Fruit fly (Drosophila melanogaster) whole organism, embryonic: ENCODE measurements around the gene mthl12.

Experiments used
- B-H1 ChIP-seq: fragments of 200-800 bp; sonication (Bioruptor generic); IDR thresholded peaks from 3 replicates; pipeline ENCODE4 v1.3.6; 2022; ENCODE audit warnings: missing biosample characterization, missing genetic modification characterization
- BEAF-32 ChIP-seq: fragments of 200-800 bp; sonication (Bioruptor generic); optimal IDR thresholded peaks from 3 replicates; lab custom pipeline; 2017; ENCODE audit warnings: missing biosample characterization, missing genetic modification characterization, mild to moderate bottlenecking, moderate library complexity, missing genetic modification reagents
- Blimp-1 ChIP-seq: fragments of 200-800 bp; sonication (Bioruptor generic); optimal IDR thresholded peaks from 3 replicates; lab custom pipeline; 2018; ENCODE audit warnings: missing biosample characterization, missing genetic modification characterization, mild to moderate bottlenecking, moderate library complexity, missing genetic modification reagents
- BtbVII ChIP-seq: fragments of 200-800 bp; sonication (Bioruptor generic); optimal IDR thresholded peaks from 3 replicates; lab custom pipeline; 2017; ENCODE audit warnings: missing biosample characterization, mild to moderate bottlenecking, missing genetic modification characterization
- CG10267 ChIP-seq: fragments of 200-800 bp; sonication (Bioruptor generic); optimal IDR thresholded peaks from 2 replicates; lab custom pipeline; 2018; ENCODE audit warnings: missing biosample characterization, mild to moderate bottlenecking, missing genetic modification characterization, moderate library complexity
- CG11085 ChIP-seq: fragments of 200-800 bp; sonication (Bioruptor generic); IDR thresholded peaks from 2 replicates; pipeline ENCODE4 v1.3.6; 2022; ENCODE audit warnings: missing biosample characterization, missing genetic modification characterization
- CG11695 ChIP-seq: fragments of 200-800 bp; sonication (Bioruptor generic); IDR thresholded peaks from 3 replicates; pipeline ENCODE4 v1.3.6; 2022; ENCODE audit warnings: missing biosample characterization, missing genetic modification characterization
- CG12155 ChIP-seq: fragments of 200-800 bp; sonication (Bioruptor generic); optimal IDR thresholded peaks from 3 replicates; lab custom pipeline; 2016; ENCODE audit warnings: missing biosample characterization, missing genetic modification characterization
- CG14050 ChIP-seq: fragments of 200-800 bp; sonication (Bioruptor generic); IDR thresholded peaks from 3 replicates; pipeline ENCODE4 v1.3.6; 2022; ENCODE audit warnings: missing biosample characterization, missing genetic modification characterization
- CG15073 ChIP-seq: fragments of 200-800 bp; sonication (Bioruptor generic); optimal IDR thresholded peaks from 2 replicates; lab custom pipeline; 2016; ENCODE audit warnings: missing biosample characterization, missing genetic modification characterization
- CG15696 ChIP-seq: fragments of 200-800 bp; sonication (Bioruptor generic); optimal IDR thresholded peaks from 2 replicates; lab custom pipeline; 2019; ENCODE audit warnings: missing biosample characterization, mild to moderate bottlenecking, missing genetic modification characterization, moderate library complexity
- CG17361 ChIP-seq: fragments of 200-800 bp; sonication (Bioruptor generic); IDR thresholded peaks from 3 replicates; pipeline ENCODE4 v1.3.6; 2022; ENCODE audit warnings: missing biosample characterization, missing genetic modification characterization
- CG17612 ChIP-seq: fragments of 200-800 bp; sonication (Bioruptor generic); IDR thresholded peaks from 2 replicates; pipeline ENCODE4 v1.3.6; 2022; ENCODE audit warnings: missing biosample characterization, missing genetic modification characterization
- CG17802 ChIP-seq: fragments of 200-800 bp; sonication (Bioruptor generic); optimal IDR thresholded peaks from 2 replicates; lab custom pipeline; 2018; ENCODE audit warnings: missing biosample characterization, mild to moderate bottlenecking, missing genetic modification characterization, moderate library complexity
- CG2712 ChIP-seq: fragments of 200-800 bp; optimal IDR thresholded peaks from 3 replicates; lab custom pipeline; 2019; ENCODE audit warnings: missing biosample characterization, mild to moderate bottlenecking, missing genetic modification characterization, moderate library complexity
- CG30020 ChIP-seq: fragments of 200-800 bp; optimal IDR thresholded peaks from 2 replicates; lab custom pipeline; 2019; ENCODE audit warnings: missing biosample characterization, mild to moderate bottlenecking, missing genetic modification characterization, moderate library complexity
- CG33557 ChIP-seq: fragments of 200-800 bp; sonication (Bioruptor generic); optimal IDR thresholded peaks from 2 replicates; lab custom pipeline; 2019; ENCODE audit warnings: missing biosample characterization, mild to moderate bottlenecking, missing genetic modification characterization, moderate library complexity
- CG6272 ChIP-seq: fragments of 200-800 bp; sonication (Bioruptor generic); IDR thresholded peaks from 2 replicates; pipeline ENCODE4 v1.3.6; 2022; ENCODE audit warnings: missing biosample characterization, missing genetic modification characterization
- CG6854 ChIP-seq: fragments of 200-800 bp; sonication (Bioruptor generic); optimal IDR thresholded peaks from 3 replicates; lab custom pipeline; 2017; ENCODE audit warnings: missing biosample characterization, mild to moderate bottlenecking, missing genetic modification characterization
- CG9437 ChIP-seq: fragments of 200-800 bp; sonication (Bioruptor generic); optimal IDR thresholded peaks from 2 replicates; lab custom pipeline; 2018; ENCODE audit warnings: missing biosample characterization, mild to moderate bottlenecking, missing genetic modification characterization
- CG9609 ChIP-seq: fragments of 200-800 bp; sonication (Bioruptor generic); optimal IDR thresholded peaks from 3 replicates; lab custom pipeline; 2016; ENCODE audit warnings: missing biosample characterization, missing genetic modification characterization
- Fer3 ChIP-seq: fragments of 200-800 bp; sonication (Bioruptor generic); optimal IDR thresholded peaks from 2 replicates; lab custom pipeline; 2018; ENCODE audit warnings: missing biosample characterization, mild to moderate bottlenecking, missing genetic modification characterization, moderate library complexity
- Hey ChIP-seq: fragments of 200-800 bp; sonication (Bioruptor generic); optimal IDR thresholded peaks from 3 replicates; lab custom pipeline; 2018; ENCODE audit warnings: missing biosample characterization, mild to moderate bottlenecking, missing genetic modification characterization
- Hmx ChIP-seq: fragments of 200-800 bp; sonication (Bioruptor generic); optimal IDR thresholded peaks from 2 replicates; lab custom pipeline; 2016; ENCODE audit warnings: missing biosample characterization, missing genetic modification characterization
- Mes4 ChIP-seq: fragments of 200-800 bp; sonication (Bioruptor generic); optimal IDR thresholded peaks from 2 replicates; lab custom pipeline; 2016; ENCODE audit warnings: missing biosample characterization, missing genetic modification characterization
- NK7.1 ChIP-seq: fragments of 200-800 bp; sonication (Bioruptor generic); optimal IDR thresholded peaks from 3 replicates; lab custom pipeline; 2016; ENCODE audit warnings: missing biosample characterization, missing genetic modification characterization
- Pdp1 ChIP-seq, 2 experiments: fragments of 200-800 bp; sonication (Bioruptor generic); optimal IDR thresholded peaks; 3 replicates each; lab custom pipeline; 2016; ENCODE audit warnings: missing biosample characterization in 2 of 2, missing genetic modification characterization in 2 of 2, mild to moderate bottlenecking in 1 of 2, moderate library complexity in 1 of 2
- Sin3A ChIP-seq: fragments of >200 bp; optimal IDR thresholded peaks from 2 replicates; lab custom pipeline; 2018
- Sry-δ ChIP-seq: fragments of 200-800 bp; sonication (Bioruptor generic); optimal IDR thresholded peaks from 2 replicates; lab custom pipeline; 2016; ENCODE audit warnings: missing biosample characterization, missing genetic modification characterization
- Trl ChIP-seq, 3 experiments: fragments of >200 bp in 2 of 3; fragments of 200-800 bp in 1 of 3; sonication (Bioruptor generic) in 1 of 3; optimal IDR thresholded peaks; 2 replicates in 1 of 3; 3 replicates in 2 of 3; lab custom pipeline; 2016 to 2017; ENCODE audit warnings: missing biosample characterization in 1 of 3, missing genetic modification characterization in 1 of 3
- ab ChIP-seq: fragments of 200-800 bp; sonication (Bioruptor generic); optimal IDR thresholded peaks from 2 replicates; lab custom pipeline; 2016; ENCODE audit warnings: missing biosample characterization, missing genetic modification characterization
- chinmo ChIP-seq: fragments of 200-800 bp; sonication (Bioruptor generic); IDR thresholded peaks from 4 replicates; pipeline ENCODE4 v1.3.6; 2022; ENCODE audit warnings: missing biosample characterization, missing genetic modification characterization; ENCODE audit not compliant: partially characterized antibody
- croc ChIP-seq: fragments of 200-800 bp; sonication (Bioruptor generic); conservative IDR thresholded peaks from 3 replicates; pipeline ENCODE4 v1.3.6; 2022; ENCODE audit warnings: missing biosample characterization, missing genetic modification characterization
- dmrt99B ChIP-seq: fragments of 200-800 bp; sonication (Bioruptor generic); optimal IDR thresholded peaks from 2 replicates; lab custom pipeline; 2018; ENCODE audit warnings: missing biosample characterization, mild to moderate bottlenecking, missing genetic modification characterization, moderate library complexity
- fd3F ChIP-seq: fragments of 200-800 bp; sonication (Bioruptor generic); optimal IDR thresholded peaks from 2 replicates; lab custom pipeline; 2018; ENCODE audit warnings: missing biosample characterization, mild to moderate bottlenecking, missing genetic modification characterization, moderate library complexity
- gfzf ChIP-seq: fragments of 200-800 bp; sonication (Bioruptor generic); optimal IDR thresholded peaks from 2 replicates; lab custom pipeline; 2016; ENCODE audit warnings: missing biosample characterization, mild to moderate bottlenecking, missing genetic modification characterization, moderate library complexity
- gsb ChIP-seq: fragments of 200-800 bp; sonication (Bioruptor generic); IDR thresholded peaks from 2 replicates; pipeline ENCODE4 v1.3.6; 2022; ENCODE audit warnings: missing biosample characterization, missing genetic modification characterization
- hb ChIP-seq: fragments of 200-800 bp; sonication (Bioruptor generic); IDR thresholded peaks from 3 replicates; pipeline ENCODE4 v1.3.6; 2022; ENCODE audit warnings: missing biosample characterization, missing genetic modification characterization; ENCODE audit not compliant: partially characterized antibody
- jigr1 ChIP-seq: fragments of 200-800 bp; sonication (Bioruptor generic); IDR thresholded peaks from 3 replicates; pipeline ENCODE4 v1.3.6; 2022; ENCODE audit warnings: missing biosample characterization, missing genetic modification characterization
- jing ChIP-seq: fragments of 200-800 bp; sonication (Bioruptor generic); optimal IDR thresholded peaks from 2 replicates; lab custom pipeline; 2018; ENCODE audit warnings: missing biosample characterization, mild to moderate bottlenecking, missing genetic modification characterization
- lmd ChIP-seq: fragments of 200-800 bp; sonication (Bioruptor generic); IDR thresholded peaks from 2 replicates; pipeline ENCODE4 v1.3.6; 2022; ENCODE audit warnings: missing biosample characterization, missing genetic modification characterization
- maf-S ChIP-seq: fragments of 200-800 bp; sonication (Bioruptor generic); optimal IDR thresholded peaks from 2 replicates; lab custom pipeline; 2016; ENCODE audit warnings: missing biosample characterization, missing genetic modification characterization
- pho ChIP-seq: fragments of 200-800 bp; sonication (Bioruptor generic); optimal IDR thresholded peaks from 2 replicates; lab custom pipeline; 2016; ENCODE audit warnings: missing biosample characterization, missing genetic modification characterization
- pum ChIP-seq: fragments of 200-800 bp; sonication (Bioruptor generic); optimal IDR thresholded peaks from 2 replicates; lab custom pipeline; 2016; ENCODE audit warnings: missing biosample characterization, missing genetic modification characterization
- ranshi ChIP-seq: fragments of 200-800 bp; sonication (Bioruptor generic); IDR thresholded peaks from 2 replicates; pipeline ENCODE4 v1.3.6; 2022; ENCODE audit warnings: missing biosample characterization, missing genetic modification characterization
- shn ChIP-seq: fragments of 200-800 bp; sonication (Bioruptor generic); optimal IDR thresholded peaks from 3 replicates; lab custom pipeline; 2016; ENCODE audit warnings: missing biosample characterization, missing genetic modification characterization
- slou ChIP-seq: fragments of 200-800 bp; sonication (Bioruptor generic); optimal IDR thresholded peaks from 3 replicates; lab custom pipeline; 2016; ENCODE audit warnings: missing biosample characterization, missing genetic modification characterization
- sr ChIP-seq: fragments of 200-800 bp; sonication (Bioruptor generic); IDR thresholded peaks from 3 replicates; pipeline ENCODE4 v1.3.6; 2022; ENCODE audit warnings: missing biosample characterization, missing genetic modification characterization
- wor ChIP-seq: fragments of 200-800 bp; sonication (Bioruptor generic); IDR thresholded peaks from 2 replicates; pipeline ENCODE4 v1.3.6; 2022; ENCODE audit warnings: missing biosample characterization, missing genetic modification characterization

The mthl12 gene

dm6 chr3R:13304512-13305069, 48.9 kb upstream of the mthl12 start (continued):
- TF ChIP-seq Mes4 (GFP tag; lab: Kevin White, UChicago) (no peak), CG10267 (no peak)

- peak; percentile 84 for TF ChIP-seq CG2712 (tag; lab: Kevin White, UChicago)
- TF ChIP-seq Pdp1 (GFP tag; optimal IDR thresholded peaks at IDR 0.05; lab: Kevin White, UChicago): no peak
- TF ChIP-seq hb: no peak
- peak; percentile 48 for TF ChIP-seq CG9437 (GFP tag; lab: Kevin White, UChicago)
- TF ChIP-seq B-H1 (GFP tag; lab: Robert Waterston, UW): no peak
- peak; percentile 68 for TF ChIP-seq dmrt99B (tag; lab: Kevin White, UChicago)
- no peak for TF ChIP-seq CG14050 (GFP tag; lab: Robert Waterston, UW)
- TF ChIP-seq shn: no peak
- TF ChIP-seq CG6854 (GFP tag; lab: Kevin White, UChicago): no peak
- no peak for TF ChIP-seq NK7.1 (GFP tag; lab: Kevin White, UChicago)
- TF ChIP-seq CG30020: no peak
- TF ChIP-seq BEAF-32: no peak
- TF ChIP-seq sr (GFP tag; lab: Robert Waterston, UW): no peak
- no peak for TF ChIP-seq gsb (GFP tag; lab: Robert Waterston, UW)
- TF ChIP-seq Trl (optimal IDR thresholded peaks at IDR 0.05; lab: Kevin White, UChicago): no peak
- TF ChIP-seq Trl (GFP tag; optimal IDR thresholded peaks at IDR 0.05; lab: Kevin White, UChicago): no peak
- TF ChIP-seq lmd: peak; percentile 20; the same call in 1 of the 2 replicates
- no peak for TF ChIP-seq CG15696
- TF ChIP-seq CG33557 (GFP tag; lab: Kevin White, UChicago): peak; percentile 60
- no peak for TF ChIP-seq Hmx (GFP tag; lab: Kevin White, UChicago)
- no peak for TF ChIP-seq ranshi (GFP tag; lab: Robert Waterston, UW)
- TF ChIP-seq maf-S (GFP tag; lab: Kevin White, UChicago): no peak
- no peak for TF ChIP-seq CG17612 (GFP tag; lab: Robert Waterston, UW)
- TF ChIP-seq CG11695 (GFP tag; lab: Robert Waterston, UW): no peak
- TF ChIP-seq wor (GFP tag; lab: Robert Waterston, UW): no peak
- TF ChIP-seq chinmo (GFP tag; lab: Robert Waterston, UW): no peak
- TF ChIP-seq CG15073 (GFP tag; lab: Kevin White, UChicago): no peak
- no peak for TF ChIP-seq Sry-δ (GFP tag; lab: Kevin White, UChicago)
- TF ChIP-seq BtbVII (GFP tag; lab: Kevin White, UChicago): no peak
- peak; percentile 21 for TF ChIP-seq CG17802 (tag; lab: Kevin White, UChicago)
- TF ChIP-seq Hey (tag; lab: Kevin White, UChicago): no peak
- peak; percentile 13; the same call in 1 of the 3 replicates for TF ChIP-seq croc (GFP tag; lab: Robert Waterston, UW)
- no peak for TF ChIP-seq Fer3
- no peak for TF ChIP-seq slou
- TF ChIP-seq Sin3A (lab: Kevin White, UChicago): no peak
- no peak for TF ChIP-seq pho (GFP tag; lab: Kevin White, UChicago)
- no peak for TF ChIP-seq CG9609 (GFP tag; lab: Kevin White, UChicago)
- peak; percentile 88; the same call in 2 of the 3 replicates for TF ChIP-seq CG17361
- no peak for TF ChIP-seq pum (GFP tag; lab: Kevin White, UChicago)
- no peak for TF ChIP-seq ab
- no peak for TF ChIP-seq CG11085
- no peak for TF ChIP-seq jing (GFP tag; lab: Kevin White, UChicago)
- TF ChIP-seq CG6272 (GFP tag; lab: Robert Waterston, UW): no peak
- TF ChIP-seq CG12155 (GFP tag; lab: Kevin White, UChicago): no peak
- no peak for TF ChIP-seq Blimp-1
- TF ChIP-seq jigr1 (GFP tag; lab: Robert Waterston, UW): no peak
- no peak for TF ChIP-seq fd3F (GFP tag; lab: Kevin White, UChicago)
- no peak for TF ChIP-seq gfzf (GFP tag; lab: Kevin White, UChicago)
These were observed 48.1 kb upstream of the mthl12 start for dm6 chr3R:13305318-13305899.
